Worm (Caenorhabditis elegans): ENCODE measurements around the gene lgc-14.

lgc-14 gene

DNA sequence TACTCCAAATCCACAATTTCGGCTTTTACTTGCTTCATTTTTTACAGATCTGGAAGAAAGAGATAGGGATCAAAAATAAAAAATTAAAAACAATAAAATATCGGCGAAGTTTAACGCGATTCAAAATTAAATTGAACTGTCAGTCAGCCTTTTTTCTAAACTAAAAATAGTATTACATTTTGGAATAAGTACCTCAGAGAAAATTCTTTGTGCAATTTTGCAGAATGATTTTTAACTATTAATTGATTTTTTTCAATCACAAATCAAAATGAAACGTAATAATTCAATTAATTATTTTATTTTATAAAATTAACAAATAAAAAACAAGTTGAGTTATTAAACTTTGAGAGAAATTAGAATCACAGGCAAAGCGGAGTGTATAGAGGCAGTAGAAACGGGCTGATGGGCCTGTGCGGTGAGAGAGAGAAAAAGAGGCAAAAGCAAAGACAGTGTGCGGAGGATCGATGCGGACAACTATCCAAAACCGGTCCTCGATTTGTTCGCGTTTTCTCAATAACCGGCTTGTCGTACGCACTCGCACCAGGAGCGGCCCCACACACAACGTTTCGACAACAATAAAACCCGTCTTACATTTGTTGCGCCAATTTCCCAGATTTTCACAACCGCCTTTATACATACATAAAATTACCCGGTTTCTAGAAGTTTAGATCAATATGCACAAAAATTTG lies 48.8 kb downstream of the lgc-14 start, which contains the start of gene F57G12.2:
F57G12.2 (minus strand) TSS at position 51 of the 689 bp plus-strand sequence.
- TF ChIP-seq ceh-24 (tag; optimal IDR thresholded peaks at IDR 0.05) (no peak), K09A11.1 (tag; optimal IDR thresholded peaks at IDR 0.05; ENCODE audit: insufficient read depth) (no peak)

DNA sequence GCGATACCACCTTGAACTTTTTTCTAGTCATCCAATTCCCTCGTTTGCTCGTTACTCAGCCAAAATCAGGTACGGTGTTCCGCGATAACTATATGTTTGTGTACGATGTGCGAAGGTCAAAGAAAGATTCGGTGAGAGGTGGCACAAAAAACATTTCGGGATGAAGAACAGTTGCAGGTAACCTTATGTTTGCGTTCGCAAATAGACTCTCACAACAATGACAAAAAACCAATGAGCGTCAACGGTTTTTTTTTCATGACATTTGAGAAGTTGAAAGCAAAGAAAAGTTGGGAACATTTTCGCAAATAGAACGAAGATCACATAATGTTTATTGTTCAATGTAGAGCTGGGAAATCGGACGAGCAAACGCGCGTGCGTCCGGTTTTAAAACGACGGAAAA lies 51.3 kb downstream of the lgc-14 start:
- no peak for TF ChIP-seq hlh-8 (tag; optimal IDR thresholded peaks at IDR 0.05)
- no peak for TF ChIP-seq unc-55 (GFP tag; optimal IDR thresholded peaks at IDR 0.05)
- TF ChIP-seq pax-1 (tag; optimal IDR thresholded peaks at IDR 0.05): no peak
- no peak for TF ChIP-seq gmeb-2 (tag; optimal IDR thresholded peaks at IDR 0.05)
- no peak for TF ChIP-seq fkh-6 (tag; optimal IDR thresholded peaks at IDR 0.05)
- no peak for TF ChIP-seq lin-11 (tag; optimal IDR thresholded peaks at IDR 0.05)
- no peak for TF ChIP-seq hlh-13 (GFP tag; optimal IDR thresholded peaks at IDR 0.05)
- TF ChIP-seq ceh-22 (tag; optimal IDR thresholded peaks at IDR 0.05): no peak
- TF ChIP-seq ceh-9 (tag; optimal IDR thresholded peaks at IDR 0.05): no peak
- no peak for TF ChIP-seq elt-2 (tag; optimal IDR thresholded peaks at IDR 0.05)
- no peak for TF ChIP-seq odd-2 (tag; optimal IDR thresholded peaks at IDR 0.05)
- TF ChIP-seq hlh-30 (tag; optimal IDR thresholded peaks at IDR 0.05; ENCODE audit: insufficient read depth): no peak
